Worm (Caenorhabditis elegans) whole organism, L4/young adult: ENCODE results near the gene F36G3.3.

Experiments used
- W03F9.2 ChIP-seq: fragments of 150-350 bp; optimal IDR thresholded peaks from 2 replicates; lab custom pipeline; 2014; ENCODE audit warnings: missing biosample characterization, missing genetic modification characterization
- dao-5 ChIP-seq: sonication (generic microtip); optimal IDR thresholded peaks from 2 replicates; lab custom pipeline; 2016; ENCODE audit warnings: missing genotype, missing genetic modification characterization, moderate library complexity, missing compliant biosample characterization

DNA sequence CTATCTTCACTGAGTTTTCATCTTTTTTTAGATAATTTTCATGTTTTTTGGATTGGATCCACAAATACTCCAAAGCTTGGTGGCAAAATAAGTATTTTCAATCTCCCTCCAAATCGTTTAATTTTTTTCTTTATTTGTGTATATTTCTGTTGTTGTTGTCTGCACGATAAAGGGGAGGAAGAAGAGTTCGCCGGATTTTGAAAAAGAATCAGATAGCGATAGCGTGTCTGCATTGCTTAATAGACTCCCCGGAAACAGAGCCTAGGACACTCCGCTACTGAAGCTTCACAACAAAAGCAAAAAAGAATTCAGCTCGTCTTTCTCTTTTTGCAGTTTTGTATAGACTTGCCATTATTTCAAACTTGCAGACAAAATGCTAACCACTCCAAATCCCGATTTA, 21.2 kb upstream of the F36G3.3 start, which contains the start of gene T09B9.5:
- TF ChIP-seq dao-5, result no peak
- TF ChIP-seq W03F9.2 (tag; lab: Kevin White, UChicago), result no peak
